Fruit fly (Drosophila melanogaster): Measurements from ENCODE around the gene CG34332.
A peak's percentile ranks its signal among the peaks of the same experiment; 100 is the strongest.

DNA sequence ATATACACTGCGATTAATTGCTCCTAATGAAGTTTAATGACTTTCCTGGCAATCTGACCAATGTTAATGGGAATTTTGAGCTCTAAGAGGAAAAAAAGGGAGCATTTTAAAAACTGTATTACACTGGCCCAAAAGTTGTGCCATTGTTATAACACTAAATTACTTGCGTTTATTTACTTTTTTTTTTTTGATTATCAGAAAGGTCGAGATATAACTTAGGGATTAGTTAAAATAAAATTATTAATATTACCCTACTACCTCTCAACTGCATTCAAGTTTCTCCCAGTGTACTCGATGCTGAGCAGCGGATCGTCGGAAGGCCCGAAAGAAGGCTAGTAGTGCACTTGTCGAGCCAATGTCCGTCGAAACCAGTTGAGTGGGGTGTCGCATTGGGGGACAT, 10.3 kb upstream of the CG34332 start:
- TF ChIP-seq Pif1B (GFP tag; optimal IDR thresholded peaks at IDR 0.05) (peak; percentile 4), CG12605 (GFP tag; IDR thresholded peaks at IDR 0.05) (0 out of 2 replicates have a peak, but pooled peaks have one; percentile 18), Snoo (tag; optimal IDR thresholded peaks at IDR 0.05) (no peak), CG8159 (tag; optimal IDR thresholded peaks at IDR 0.05) (no peak), rn (GFP tag; IDR thresholded peaks at IDR 0.05) (no peak), fd96Ca (GFP tag; IDR thresholded peaks at IDR 0.05) (peak; percentile 37; the same call in 1 of the 3 replicates), EcR (GFP tag; optimal IDR thresholded peaks at IDR 0.05) (no peak), CG34367 (tag; optimal IDR thresholded peaks at IDR 0.05) (no peak), CG15710 (tag; optimal IDR thresholded peaks at IDR 0.05) (no peak), CG9948 (tag; optimal IDR thresholded peaks at IDR 0.05) (peak; percentile 14), gl (tag; optimal IDR thresholded peaks at IDR 0.05) (no peak)
